Worm (Caenorhabditis elegans): ENCODE results near the gene agxt-1.

The agxt-1 gene

DNA sequence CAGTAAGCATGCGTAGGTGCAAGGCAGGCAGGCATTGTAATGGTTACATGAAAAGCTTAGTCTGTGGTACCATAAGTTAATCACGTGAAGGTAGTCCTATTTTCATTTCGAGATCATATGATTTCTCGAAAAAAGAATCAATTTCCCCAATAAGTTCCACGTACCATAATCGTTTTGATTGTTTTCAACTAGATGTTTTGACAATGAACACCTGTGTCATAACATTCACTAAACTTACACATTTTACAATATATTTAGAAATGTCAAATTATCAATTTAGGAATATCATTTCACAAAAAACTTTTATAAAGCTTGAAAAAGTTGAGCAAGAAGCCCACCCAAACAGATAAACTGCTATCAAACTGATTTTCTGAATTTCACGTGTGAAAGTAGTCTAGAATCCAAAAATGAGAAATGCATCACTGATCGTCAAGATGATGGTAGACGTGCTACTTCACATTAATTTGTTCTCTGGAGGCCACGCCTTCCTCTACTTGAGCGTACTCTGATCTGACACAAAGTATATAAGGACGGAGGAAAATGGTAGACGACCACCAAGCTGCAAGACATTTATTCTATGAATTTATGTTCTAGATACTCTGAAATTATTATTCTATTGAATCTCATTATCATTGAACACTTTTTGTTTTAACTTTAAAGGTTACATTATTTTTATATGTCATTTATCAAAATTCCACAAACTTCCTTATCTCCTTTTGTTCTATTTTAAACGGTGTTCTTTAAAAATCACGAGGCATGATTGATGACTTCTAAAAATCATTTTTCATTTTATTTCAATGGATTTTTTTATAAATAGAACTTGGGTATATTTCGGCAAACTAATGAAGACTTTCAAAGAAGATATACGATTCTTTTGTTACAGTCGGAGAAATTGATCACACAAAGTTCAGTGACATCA lies 26.2 kb upstream of the agxt-1 start, which contains the start of gene F46C5.10:
Gene F46C5.10 (minus strand): TSS at position 51 of the 919 bp plus-strand sequence.
- TF ChIP-seq ceh-9 (tag; optimal IDR thresholded peaks at IDR 0.05) (no peak), pat-9 (tag; optimal IDR thresholded peaks at IDR 0.05) (no peak), sox-2 (GFP tag; IDR thresholded peaks at IDR 0.05) (no peak), unc-86 (tag; optimal IDR thresholded peaks at IDR 0.05) (no peak), hlh-15 (tag; optimal IDR thresholded peaks at IDR 0.05) (no peak), fkh-6 (tag; optimal IDR thresholded peaks at IDR 0.05) (no peak), nfya-1 (tag; optimal IDR thresholded peaks at IDR 0.05) (no peak), ceh-6 (GFP tag; optimal IDR thresholded peaks at IDR 0.05) (no peak), C38D4.7 (GFP tag; optimal IDR thresholded peaks at IDR 0.05) (no peak), C08G9.2 (tag; optimal IDR thresholded peaks at IDR 0.05) (no peak), zip-5 (tag; optimal IDR thresholded peaks at IDR 0.05) (no peak), dve-1 (tag; optimal IDR thresholded peaks at IDR 0.05) (no peak), nhr-232 (tag; optimal IDR thresholded peaks at IDR 0.05) (no peak), lim-6 (tag; optimal IDR thresholded peaks at IDR 0.05) (no peak), T23F11.4 (GFP tag; optimal IDR thresholded peaks at IDR 0.05) (no peak), hlh-6 (tag; optimal IDR thresholded peaks at IDR 0.05) (no peak), hlh-30 (tag; optimal IDR thresholded peaks at IDR 0.05; ENCODE audit: insufficient read depth) (no peak), syd-9 (tag; optimal IDR thresholded peaks at IDR 0.05) (no peak), sox-4 (tag; optimal IDR thresholded peaks at IDR 0.05) (no peak), pros-1 (tag; optimal IDR thresholded peaks at IDR 0.05) (no peak)

- TF ChIP-seq eyg-1 (tag; optimal IDR thresholded peaks at IDR 0.05): no peak
- TF ChIP-seq rnt-1 (tag; optimal IDR thresholded peaks at IDR 0.05): no peak
- TF ChIP-seq ceh-30 (tag; optimal IDR thresholded peaks at IDR 0.05): no peak
- TF ChIP-seq ceh-34 (tag; optimal IDR thresholded peaks at IDR 0.05): no peak
- no peak for TF ChIP-seq dmd-4 (tag; optimal IDR thresholded peaks at IDR 0.05; ENCODE audit: borderline replicate concordance)
- peak; percentile 32 for TF ChIP-seq elt-2 (tag; optimal IDR thresholded peaks at IDR 0.05)
These were observed 25.0 kb upstream of the agxt-1 start for ce11 chrII:8820126-8820972.

ce11 chrII:8821140-8821595 lies 24.2 kb upstream of the agxt-1 start, which contains the start of gene F46C5.1:
TSS of gene F46C5.1 (minus strand) at chrII:8821190.
- no peak for TF ChIP-seq ceh-6 (GFP tag; optimal IDR thresholded peaks at IDR 0.05)

- no peak for TF ChIP-seq madf-2 (tag; optimal IDR thresholded peaks at IDR 0.05)
These were observed 22.7 kb upstream of the agxt-1 start for ce11 chrII:8822711-8823110.

- TF ChIP-seq Y22D7AL.16 (tag; optimal IDR thresholded peaks at IDR 0.05): no peak
- no peak for TF ChIP-seq gmeb-2 (tag; optimal IDR thresholded peaks at IDR 0.05)
- no peak for TF ChIP-seq tbx-7 (tag; optimal IDR thresholded peaks at IDR 0.05)
- no peak for TF ChIP-seq nfya-1 (tag; optimal IDR thresholded peaks at IDR 0.05)
- no peak for TF ChIP-seq sox-4 (tag; optimal IDR thresholded peaks at IDR 0.05)
- TF ChIP-seq ceh-18 (tag; optimal IDR thresholded peaks at IDR 0.05): no peak
- TF ChIP-seq madf-2 (tag; optimal IDR thresholded peaks at IDR 0.05): no peak
- no peak for TF ChIP-seq pros-1 (tag; optimal IDR thresholded peaks at IDR 0.05)
- no peak for TF ChIP-seq fkh-6 (tag; optimal IDR thresholded peaks at IDR 0.05)
- TF ChIP-seq che-1 (tag; optimal IDR thresholded peaks at IDR 0.05): no peak
- TF ChIP-seq ceh-9 (tag; optimal IDR thresholded peaks at IDR 0.05): no peak
- TF ChIP-seq ceh-24 (tag; optimal IDR thresholded peaks at IDR 0.05): no peak
- TF ChIP-seq hlh-15 (tag; optimal IDR thresholded peaks at IDR 0.05): no peak
- no peak for TF ChIP-seq eyg-1 (tag; optimal IDR thresholded peaks at IDR 0.05)
These were observed 19.6 kb upstream of the agxt-1 start, which contains the start of gene nas-25 for ce11 chrII:8825769-8826168. TSS of gene nas-25 (plus strand) at chrII:8826069.
